Worm (Caenorhabditis elegans): ENCODE results near the gene idpc-6.
A peak's percentile ranks its signal among the peaks of the same experiment; 100 is the strongest.

The idpc-6 gene

ce11 chrV:9615725-9616124 is 4.2 kb upstream of the idpc-6 start, which contains the start of gene pqn-63:
Gene pqn-63, plus strand, starts transcription at chrV:9616031.
- TF ChIP-seq nhr-80 (tag; optimal IDR thresholded peaks at IDR 0.05) (peak; percentile 19), mel-28 (tag; optimal IDR thresholded peaks at IDR 0.05; ENCODE audit: borderline replicate concordance) (no peak), snpc-1.3 (tag; optimal IDR thresholded peaks at IDR 0.05; ENCODE audit: insufficient read depth) (no peak), F33H1.4 (GFP tag; IDR thresholded peaks at IDR 0.05) (no peak), madf-10 (tag; optimal IDR thresholded peaks at IDR 0.05) (no peak), B0336.3 (GFP tag; IDR thresholded peaks at IDR 0.05) (no peak), let-607 (tag; optimal IDR thresholded peaks at IDR 0.05) (peak; percentile 73 to 93), F52B5.7 (tag; optimal IDR thresholded peaks at IDR 0.05) (no peak), egrh-3 (GFP tag; IDR thresholded peaks at IDR 0.05) (no peak), mxl-1 (tag; optimal IDR thresholded peaks at IDR 0.05) (no peak), lin-54 (GFP tag; optimal IDR thresholded peaks at IDR 0.05) (no peak), rpc-1 (optimal IDR thresholded peaks at IDR 0.05) (no peak), rpc-1 (tag; optimal IDR thresholded peaks at IDR 0.05) (no peak), tbx-9 (tag; optimal IDR thresholded peaks at IDR 0.05; ENCODE audit: borderline replicate concordance) (no peak), ceh-40 (GFP tag; IDR thresholded peaks at IDR 0.05) (no peak), egl-18 (GFP tag; IDR thresholded peaks at IDR 0.05) (no peak), hsf-1 (GFP tag; IDR thresholded peaks at IDR 0.05) (no peak)

- TF ChIP-seq ztf-22 (GFP tag; optimal IDR thresholded peaks at IDR 0.05) (no peak), B0019.2 (GFP tag; conservative IDR thresholded peaks at IDR 0.05) (no peak), egl-44 (GFP tag; IDR thresholded peaks at IDR 0.05) (no peak), zfh-2 (GFP tag; conservative IDR thresholded peaks at IDR 0.05) (peak; percentile 61), egrh-3 (GFP tag; IDR thresholded peaks at IDR 0.05) (0 out of 2 replicates have a peak, but pooled peaks have one; percentile 26)
Measured at ce11 chrV:9616130-9616529, 3.8 kb upstream of the idpc-6 start.

- TF ChIP-seq F52B5.7 (tag; optimal IDR thresholded peaks at IDR 0.05), result no peak
- no peak for TF ChIP-seq madf-10 (tag; optimal IDR thresholded peaks at IDR 0.05)
Measured at ce11 chrV:9616687-9617086, 3.3 kb upstream of the idpc-6 start.

- TF ChIP-seq him-1 (tag; optimal IDR thresholded peaks at IDR 0.05) (no peak), zfh-2 (GFP tag; conservative IDR thresholded peaks at IDR 0.05) (peak; percentile 96), sea-2 (GFP tag; IDR thresholded peaks at IDR 0.05) (no peak), egrh-3 (GFP tag; IDR thresholded peaks at IDR 0.05) (peak; percentile 92), F52B5.7 (tag; optimal IDR thresholded peaks at IDR 0.05) (peak; percentile 18), nhr-179 (tag; optimal IDR thresholded peaks at IDR 0.05) (no peak), madf-6 (GFP tag; IDR thresholded peaks at IDR 0.05) (no peak), egl-18 (GFP tag; IDR thresholded peaks at IDR 0.05) (0 out of 2 replicates have a peak, but pooled peaks have one; percentile 38), lin-26 (GFP tag; IDR thresholded peaks at IDR 0.05) (peak; percentile 53; the same call in 1 of the 2 replicates), chd-7 (tag; optimal IDR thresholded peaks at IDR 0.05) (peak; percentile 40)
Measured at ce11 chrV:9618420-9618819, 1.5 kb upstream of the idpc-6 start.

- TF ChIP-seq sea-2 (GFP tag; IDR thresholded peaks at IDR 0.05), result no peak
- TF ChIP-seq hlh-12 (tag; optimal IDR thresholded peaks at IDR 0.05), result no peak
- no peak for TF ChIP-seq B0261.1 (tag; optimal IDR thresholded peaks at IDR 0.05)
- TF ChIP-seq Y79H2A.3 (GFP tag; conservative IDR thresholded peaks at IDR 0.05), result no peak
Measured at ce11 chrV:9618919-9619318, 1.0 kb upstream of the idpc-6 start, which contains the start of gene idpc-7. Gene idpc-7, minus strand, starts transcription at chrV:9619019.

ce11 chrV:9620417-9620816 is 467 bp downstream of the idpc-6 start:
- TF ChIP-seq aptf-3 (GFP tag; IDR thresholded peaks at IDR 0.05) (0 out of 2 replicates have a peak, but pooled peaks have one; percentile 61), dpff-1 (tag; optimal IDR thresholded peaks at IDR 0.05) (no peak), hrde-1 (tag; optimal IDR thresholded peaks at IDR 0.05; ENCODE audit: borderline replicate concordance) (no peak), ztf-6 (GFP tag; IDR thresholded peaks at IDR 0.05) (no peak), him-1 (tag; optimal IDR thresholded peaks at IDR 0.05) (no peak), efl-1 (GFP tag; optimal IDR thresholded peaks at IDR 0.05) (no peak), ceh-27 (GFP tag; optimal IDR thresholded peaks at IDR 0.05) (no peak), let-526 (GFP tag; IDR thresholded peaks at IDR 0.05) (no peak), F52B5.7 (tag; optimal IDR thresholded peaks at IDR 0.05) (no peak), hlh-12 (tag; optimal IDR thresholded peaks at IDR 0.05) (no peak), egrh-3 (GFP tag; IDR thresholded peaks at IDR 0.05) (peak; percentile 86), nhr-179 (tag; optimal IDR thresholded peaks at IDR 0.05) (no peak), mel-28 (tag; optimal IDR thresholded peaks at IDR 0.05; ENCODE audit: borderline replicate concordance) (no peak), F57A8.1 (GFP tag; optimal IDR thresholded peaks at IDR 0.05) (no peak), tbp1 (GFP tag; optimal IDR thresholded peaks at IDR 0.05) (no peak), lin-40 (tag; optimal IDR thresholded peaks at IDR 0.05) (no peak)
